Fruit fly (Drosophila melanogaster) whole organism, pupa: ENCODE measurements around the gene CG43064.

Source experiments
- CG32121 ChIP-seq: fragments of 200-800 bp; sonication (Bioruptor generic); IDR thresholded peaks from 2 replicates; pipeline ENCODE4 v1.3.6; 2022; ENCODE audit warnings: missing biosample characterization, missing genetic modification characterization
- CG34367 ChIP-seq: fragments of 200-800 bp; sonication (Bioruptor generic); optimal IDR thresholded peaks from 2 replicates; lab custom pipeline; 2018; ENCODE audit warnings: missing biosample characterization, mild to moderate bottlenecking, missing genetic modification characterization
- CG8159 ChIP-seq: fragments of 200-800 bp; sonication (Bioruptor generic); optimal IDR thresholded peaks from 3 replicates; lab custom pipeline; 2018; ENCODE audit warnings: missing biosample characterization, mild to moderate bottlenecking, missing genetic modification characterization, moderate library complexity
- CG8301 ChIP-seq: fragments of 200-800 bp; sonication (Bioruptor generic); optimal IDR thresholded peaks from 2 replicates; lab custom pipeline; 2018; ENCODE audit warnings: missing biosample characterization, mild to moderate bottlenecking, missing genetic modification characterization
- D1 ChIP-seq: fragments of 200-800 bp; sonication (Bioruptor generic); optimal IDR thresholded peaks from 2 replicates; lab custom pipeline; 2018; ENCODE audit warnings: missing biosample characterization, mild to moderate bottlenecking, missing genetic modification characterization, moderate library complexity
- Ets98B ChIP-seq: fragments of 200-800 bp; sonication (Bioruptor generic); IDR thresholded peaks from 2 replicates; pipeline ENCODE4 v1.3.6; 2022; ENCODE audit warnings: missing biosample characterization, missing genetic modification characterization
- Pif1A ChIP-seq: fragments of 200-800 bp; sonication (Bioruptor generic); optimal IDR thresholded peaks from 3 replicates; lab custom pipeline; 2016; ENCODE audit warnings: missing biosample characterization, missing genetic modification characterization

dm6 chr3L:11800761-11801160 lies 35.8 kb downstream of the CG43064 start, which contains the start of gene Gcat:
- TF ChIP-seq CG32121, result no peak
- no peak for TF ChIP-seq CG8159
- no peak for TF ChIP-seq Ets98B
- TF ChIP-seq D1 (tag; lab: Kevin White, UChicago), result no peak
- no peak for TF ChIP-seq CG34367 (tag; lab: Kevin White, UChicago)
- no peak for TF ChIP-seq Pif1A (GFP tag; lab: Kevin White, UChicago)
- TF ChIP-seq CG8301, result no peak
